Fruit fly (Drosophila melanogaster) whole organism, embryonic: ENCODE measurements around the gene CG10063.

ENCODE experiments used
- Awh ChIP-seq: fragments of 200-800 bp; sonication (Bioruptor generic); IDR thresholded peaks from 2 replicates; pipeline ENCODE4, ENCODE4 v1.3.6; 2022; ENCODE audit warnings: missing biosample characterization, missing genetic modification characterization
- CG10366 ChIP-seq: fragments of 200-800 bp; sonication (Bioruptor generic); IDR thresholded peaks from 2 replicates; pipeline ENCODE4 v1.3.6; 2022; ENCODE audit warnings: missing biosample characterization, missing genetic modification characterization
- CG10543 ChIP-seq: fragments of 200-800 bp; sonication (Bioruptor generic); optimal IDR thresholded peaks from 3 replicates; lab custom pipeline; 2017; ENCODE audit warnings: missing biosample characterization, mild to moderate bottlenecking, missing genetic modification characterization, moderate library complexity
- CG11504 ChIP-seq: fragments of 200-800 bp; sonication (Bioruptor generic); optimal IDR thresholded peaks from 3 replicates; lab custom pipeline; 2019; ENCODE audit warnings: missing biosample characterization, mild to moderate bottlenecking, missing genetic modification characterization, moderate library complexity
- CG12219 ChIP-seq: fragments of 200-800 bp; sonication (Bioruptor generic); optimal IDR thresholded peaks from 3 replicates; lab custom pipeline; 2018; ENCODE audit warnings: missing biosample characterization, mild to moderate bottlenecking, missing genetic modification characterization
- CG12299 ChIP-seq: fragments of 200-800 bp; sonication (Bioruptor generic); optimal IDR thresholded peaks from 2 replicates; lab custom pipeline; 2018; ENCODE audit warnings: missing biosample characterization, mild to moderate bottlenecking, missing genetic modification characterization
- CG12942 ChIP-seq: fragments of 200-800 bp; sonication (Bioruptor generic); optimal IDR thresholded peaks from 3 replicates; lab custom pipeline; 2016; ENCODE audit warnings: missing biosample characterization, missing genetic modification characterization
- CG13123 ChIP-seq: fragments of 200-800 bp; sonication (Bioruptor generic); optimal IDR thresholded peaks from 2 replicates; lab custom pipeline; 2016; ENCODE audit warnings: missing biosample characterization, missing genetic modification characterization
- CG14441 ChIP-seq: fragments of 200-800 bp; sonication (Bioruptor generic); IDR thresholded peaks from 2 replicates; pipeline ENCODE4 v1.3.6; 2022; ENCODE audit warnings: missing biosample characterization, missing genetic modification characterization
- CG14667 ChIP-seq: fragments of 200-800 bp; sonication (Bioruptor generic); IDR thresholded peaks from 2 replicates; pipeline ENCODE4 v1.3.6; 2022; ENCODE audit warnings: missing biosample characterization, missing genetic modification characterization
- CG14965 ChIP-seq: fragments of 200-800 bp; sonication (Bioruptor generic); optimal IDR thresholded peaks from 2 replicates; lab custom pipeline; 2016; ENCODE audit warnings: missing biosample characterization, missing genetic modification characterization, borderline replicate concordance
- CG1647 ChIP-seq: fragments of 200-800 bp; sonication (Bioruptor generic); optimal IDR thresholded peaks from 3 replicates; lab custom pipeline; 2016; ENCODE audit warnings: missing biosample characterization, missing genetic modification characterization
- CG17385 ChIP-seq: fragments of 200-800 bp; sonication (Bioruptor generic); optimal IDR thresholded peaks from 3 replicates; lab custom pipeline; 2018; ENCODE audit warnings: missing biosample characterization, mild to moderate bottlenecking, missing genetic modification characterization
- CG17802 ChIP-seq: fragments of 200-800 bp; sonication (Bioruptor generic); optimal IDR thresholded peaks from 2 replicates; lab custom pipeline; 2018; ENCODE audit warnings: missing biosample characterization, mild to moderate bottlenecking, missing genetic modification characterization, moderate library complexity
- CG18262 ChIP-seq: fragments of 200-800 bp; optimal IDR thresholded peaks from 3 replicates; lab custom pipeline; 2019; ENCODE audit warnings: missing biosample characterization, mild to moderate bottlenecking, missing genetic modification characterization, moderate library complexity
- CG2889 ChIP-seq: fragments of 200-800 bp; sonication (Bioruptor generic); IDR thresholded peaks from 3 replicates; pipeline ENCODE4 v1.3.6; 2022; ENCODE audit warnings: missing biosample characterization, missing genetic modification characterization
- CG30020 ChIP-seq: fragments of 200-800 bp; optimal IDR thresholded peaks from 2 replicates; lab custom pipeline; 2019; ENCODE audit warnings: missing biosample characterization, mild to moderate bottlenecking, missing genetic modification characterization, moderate library complexity
- CG3163 ChIP-seq: fragments of 200-800 bp; sonication (Bioruptor generic); optimal IDR thresholded peaks from 3 replicates; lab custom pipeline; 2016; ENCODE audit warnings: missing biosample characterization, missing genetic modification characterization
- CG42726 ChIP-seq: fragments of 200-800 bp; sonication (Bioruptor generic); IDR thresholded peaks from 2 replicates; pipeline ENCODE4 v1.3.6; 2022; ENCODE audit warnings: missing biosample characterization, missing genetic modification characterization; ENCODE audit not compliant: partially characterized antibody
- CG4730 ChIP-seq: fragments of 200-800 bp; sonication (Bioruptor generic); IDR thresholded peaks from 2 replicates; pipeline ENCODE4 v1.3.6; 2022; ENCODE audit warnings: missing biosample characterization, missing genetic modification characterization
- CG6791 ChIP-seq: fragments of 200-800 bp; sonication (Bioruptor generic); IDR thresholded peaks from 3 replicates; pipeline ENCODE4 v1.3.6; 2022; ENCODE audit warnings: missing biosample characterization, missing genetic modification characterization; ENCODE audit not compliant: partially characterized antibody
- CG8089 ChIP-seq: fragments of 200-800 bp; sonication (Bioruptor generic); optimal IDR thresholded peaks from 3 replicates; lab custom pipeline; 2016; ENCODE audit warnings: missing biosample characterization, missing genetic modification characterization
- CG8359 ChIP-seq: fragments of 200-800 bp; sonication (Bioruptor generic); optimal IDR thresholded peaks from 2 replicates; lab custom pipeline; 2017; ENCODE audit warnings: missing biosample characterization, mild to moderate bottlenecking, missing genetic modification characterization, borderline replicate concordance
- CG9876 ChIP-seq: fragments of 200-800 bp; sonication (Bioruptor generic); optimal IDR thresholded peaks from 2 replicates; lab custom pipeline; 2016; ENCODE audit warnings: missing biosample characterization, missing genetic modification characterization
- Chrac-16 ChIP-seq: fragments of 200-800 bp; sonication (Bioruptor generic); optimal IDR thresholded peaks from 3 replicates; lab custom pipeline; 2016; ENCODE audit warnings: missing biosample characterization, missing genetic modification characterization
- Dad ChIP-seq: fragments of 200-800 bp; sonication (Bioruptor generic); optimal IDR thresholded peaks from 3 replicates; lab custom pipeline; 2016; ENCODE audit warnings: missing biosample characterization, missing genetic modification characterization
- E2f2 ChIP-seq: fragments of 200-800 bp; sonication (Bioruptor generic); IDR thresholded peaks from 2 replicates; pipeline ENCODE4 v1.3.6; 2022; ENCODE audit warnings: missing biosample characterization, missing genetic modification characterization
- Kr ChIP-seq: fragments of 200-800 bp; sonication (Bioruptor generic); optimal IDR thresholded peaks from 2 replicates; lab custom pipeline; 2017; ENCODE audit warnings: missing biosample characterization, mild to moderate bottlenecking, missing genetic modification characterization
- Lpt ChIP-seq: fragments of >200 bp; optimal IDR thresholded peaks from 2 replicates; lab custom pipeline; 2018; ENCODE audit warnings: missing biosample characterization, missing genetic modification characterization
- Meics ChIP-seq: fragments of 200-800 bp; sonication (Bioruptor generic); optimal IDR thresholded peaks from 2 replicates; lab custom pipeline; 2017; ENCODE audit warnings: missing biosample characterization, mild to moderate bottlenecking, missing genetic modification characterization
- Opbp ChIP-seq: fragments of 200-800 bp; sonication (Bioruptor generic); IDR thresholded peaks from 3 replicates; pipeline ENCODE4 v1.3.6; 2022; ENCODE audit warnings: missing biosample characterization, missing genetic modification characterization; ENCODE audit not compliant: partially characterized antibody
- PHDP ChIP-seq: fragments of 200-800 bp; sonication (Bioruptor generic); optimal IDR thresholded peaks from 3 replicates; lab custom pipeline; 2018; ENCODE audit warnings: missing biosample characterization, mild to moderate bottlenecking, missing genetic modification characterization, moderate library complexity
- Poxn ChIP-seq: fragments of 200-800 bp; sonication (Bioruptor generic); IDR thresholded peaks from 2 replicates; pipeline ENCODE4 v1.3.6; 2022; ENCODE audit warnings: missing biosample characterization, missing genetic modification characterization
- YL-1 ChIP-seq: fragments of 200-800 bp; sonication (Bioruptor generic); optimal IDR thresholded peaks from 3 replicates; lab custom pipeline; 2017; ENCODE audit warnings: missing biosample characterization, mild to moderate bottlenecking, missing genetic modification characterization
- aop ChIP-seq: fragments of 200-800 bp; sonication (Bioruptor generic); IDR thresholded peaks from 2 replicates; pipeline ENCODE4 v1.3.6; 2022; ENCODE audit warnings: missing biosample characterization, missing genetic modification characterization
- bcd ChIP-seq: fragments of 200-800 bp; sonication (Bioruptor generic); optimal IDR thresholded peaks from 2 replicates; lab custom pipeline; 2017; ENCODE audit warnings: missing biosample characterization, mild to moderate bottlenecking, missing genetic modification characterization
- bigmax ChIP-seq: fragments of 200-800 bp; sonication (Bioruptor generic); optimal IDR thresholded peaks from 2 replicates; lab custom pipeline; 2018; ENCODE audit warnings: missing biosample characterization, mild to moderate bottlenecking, missing genetic modification characterization
- caup ChIP-seq: fragments of 200-800 bp; sonication (Bioruptor generic); optimal IDR thresholded peaks from 3 replicates; lab custom pipeline; 2017; ENCODE audit warnings: missing biosample characterization, mild to moderate bottlenecking, missing genetic modification characterization, moderate library complexity; ENCODE audit not compliant: severe bottlenecking
- gsb ChIP-seq: fragments of 200-800 bp; sonication (Bioruptor generic); IDR thresholded peaks from 2 replicates; pipeline ENCODE4 v1.3.6; 2022; ENCODE audit warnings: missing biosample characterization, missing genetic modification characterization
- gt ChIP-seq: fragments of 200-800 bp; sonication (Bioruptor generic); IDR thresholded peaks from 2 replicates; pipeline ENCODE4 v1.3.6; 2022; ENCODE audit warnings: missing biosample characterization, missing genetic modification characterization
- h ChIP-seq: fragments of >200 bp; optimal IDR thresholded peaks from 2 replicates; lab custom pipeline; 2017
- klu ChIP-seq: fragments of 200-800 bp; sonication (Bioruptor generic); IDR thresholded peaks from 2 replicates; pipeline ENCODE4 v1.3.6; 2022; ENCODE audit warnings: missing biosample characterization, missing genetic modification characterization
- lola ChIP-seq, 3 experiments: fragments of >200 bp in 2 of 3; fragments of 200-800 bp in 1 of 3; sonication (Bioruptor generic) in 1 of 3; optimal IDR thresholded peaks; 2 replicates each; lab custom pipeline; 2017 to 2019; ENCODE audit warnings: missing biosample characterization in 3 of 3, missing genetic modification characterization in 3 of 3, mild to moderate bottlenecking in 1 of 3, moderate library complexity in 1 of 3
- oc ChIP-seq: fragments of 200-800 bp; sonication (Bioruptor generic); optimal IDR thresholded peaks from 2 replicates; lab custom pipeline; 2018; ENCODE audit warnings: missing biosample characterization, mild to moderate bottlenecking, missing genetic modification characterization, moderate library complexity
- pfk ChIP-seq: fragments of 200-800 bp; sonication (Bioruptor generic); optimal IDR thresholded peaks from 2 replicates; lab custom pipeline; 2018; ENCODE audit warnings: missing biosample characterization, mild to moderate bottlenecking, missing genetic modification characterization, moderate library complexity
- pita ChIP-seq: fragments of 200-800 bp; sonication (Bioruptor generic); optimal IDR thresholded peaks from 2 replicates; lab custom pipeline; 2017; ENCODE audit warnings: missing biosample characterization, mild to moderate bottlenecking, missing genetic modification characterization
- ranshi ChIP-seq: fragments of 200-800 bp; sonication (Bioruptor generic); IDR thresholded peaks from 2 replicates; pipeline ENCODE4 v1.3.6; 2022; ENCODE audit warnings: missing biosample characterization, missing genetic modification characterization
- usp ChIP-seq: fragments of >200 bp; optimal IDR thresholded peaks from 2 replicates; lab custom pipeline; 2017; ENCODE audit warnings: missing biosample characterization, missing genetic modification characterization
- z ChIP-seq: fragments of 200-800 bp; sonication (Bioruptor generic); IDR thresholded peaks from 3 replicates; pipeline ENCODE4 v1.3.6; 2022; ENCODE audit warnings: missing biosample characterization, missing genetic modification characterization

Gene CG10063

dm6 chr3L:6979387-6980249 lies 7.4 kb upstream of the CG10063 start, which contains the start of gene Galphai (continued):
- TF ChIP-seq CG8089 (GFP tag; lab: Kevin White, UChicago) (no peak), CG17385 (no peak), z (GFP tag; lab: Robert Waterston, UW) (no peak), pita (peak; percentile 98), YL-1 (peak; percentile 81), CG18262 (tag; lab: Kevin White, UChicago) (no peak), CG10366 (GFP tag; lab: Robert Waterston, UW) (no peak), Dad (peak; percentile 29), oc (tag; lab: Kevin White, UChicago) (no peak), PHDP (tag; lab: Kevin White, UChicago) (peak; percentile 37), CG1647 (peak; percentile 19), CG3163 (GFP tag; lab: Kevin White, UChicago) (peak; percentile 36), CG6791 (GFP tag; lab: Robert Waterston, UW) (peak; percentile 65; the same call in 2 of the 3 replicates), CG30020 (tag; lab: Kevin White, UChicago) (peak; percentile 24), CG13123 (GFP tag; lab: Kevin White, UChicago) (no peak), CG12942 (GFP tag; lab: Kevin White, UChicago) (peak; percentile 50), CG4730 (no peak), bigmax (GFP tag; lab: Kevin White, UChicago) (no peak), CG14441 (GFP tag; lab: Robert Waterston, UW) (no peak), aop (GFP tag; lab: Robert Waterston, UW) (no peak), gt (GFP tag; lab: Robert Waterston, UW) (no peak), CG14667 (no peak), CG8359 (GFP tag; lab: Kevin White, UChicago) (no peak), Opbp (peak; percentile 67; the same call in 1 of the 3 replicates), caup (GFP tag; lab: Kevin White, UChicago) (peak; percentile 47), CG12219 (GFP tag; lab: Kevin White, UChicago) (no peak), Meics (GFP tag; lab: Kevin White, UChicago) (no peak), klu (no peak), CG11504 (tag; lab: Kevin White, UChicago) (peak; percentile 37), lola (GFP tag; optimal IDR thresholded peaks at IDR 0.05; lab: Kevin White, UChicago) (no peak), CG9876 (GFP tag; lab: Kevin White, UChicago) (peak; percentile 70), CG2889 (GFP tag; lab: Robert Waterston, UW) (no peak), Lpt (GFP tag; lab: Kevin White, UChicago) (no peak), CG14965 (no peak), bcd (GFP tag; lab: Kevin White, UChicago) (peak; percentile 1), ranshi (GFP tag; lab: Robert Waterston, UW) (no peak), pfk (GFP tag; lab: Kevin White, UChicago) (no peak), gsb (GFP tag; lab: Robert Waterston, UW) (no peak), CG17802 (no peak), Poxn (GFP tag; lab: Robert Waterston, UW) (no peak), CG12299 (peak; percentile 47), usp (GFP tag; lab: Kevin White, UChicago) (no peak), Chrac-16 (GFP tag; lab: Kevin White, UChicago) (no peak), h (lab: Kevin White, UChicago) (no peak), E2f2 (GFP tag; lab: Robert Waterston, UW) (peak; percentile 99), Kr (GFP tag; lab: Kevin White, UChicago) (no peak), CG42726 (GFP tag; lab: Robert Waterston, UW) (peak; percentile 60), Awh (no peak), CG10543 (GFP tag; lab: Kevin White, UChicago) (peak; percentile 13)
